Worm (Caenorhabditis elegans): ENCODE data around the gene F38A5.8.

The F38A5.8 gene

ce11 chrIV:6554865-6555264, 44.7 kb upstream of the F38A5.8 start (continued):
- TF ChIP-seq lin-35 (GFP tag; optimal IDR thresholded peaks at IDR 0.05), result peak in 1 of 2 experiments; percentile 67
- TF ChIP-seq mdl-1 (tag; optimal IDR thresholded peaks at IDR 0.05), result peak in 1 of 2 experiments; percentile 46
- TF ChIP-seq rnt-1 (tag; optimal IDR thresholded peaks at IDR 0.05), result no peak
- TF ChIP-seq mab-9 (GFP tag; IDR thresholded peaks at IDR 0.05), result no peak

DNA sequence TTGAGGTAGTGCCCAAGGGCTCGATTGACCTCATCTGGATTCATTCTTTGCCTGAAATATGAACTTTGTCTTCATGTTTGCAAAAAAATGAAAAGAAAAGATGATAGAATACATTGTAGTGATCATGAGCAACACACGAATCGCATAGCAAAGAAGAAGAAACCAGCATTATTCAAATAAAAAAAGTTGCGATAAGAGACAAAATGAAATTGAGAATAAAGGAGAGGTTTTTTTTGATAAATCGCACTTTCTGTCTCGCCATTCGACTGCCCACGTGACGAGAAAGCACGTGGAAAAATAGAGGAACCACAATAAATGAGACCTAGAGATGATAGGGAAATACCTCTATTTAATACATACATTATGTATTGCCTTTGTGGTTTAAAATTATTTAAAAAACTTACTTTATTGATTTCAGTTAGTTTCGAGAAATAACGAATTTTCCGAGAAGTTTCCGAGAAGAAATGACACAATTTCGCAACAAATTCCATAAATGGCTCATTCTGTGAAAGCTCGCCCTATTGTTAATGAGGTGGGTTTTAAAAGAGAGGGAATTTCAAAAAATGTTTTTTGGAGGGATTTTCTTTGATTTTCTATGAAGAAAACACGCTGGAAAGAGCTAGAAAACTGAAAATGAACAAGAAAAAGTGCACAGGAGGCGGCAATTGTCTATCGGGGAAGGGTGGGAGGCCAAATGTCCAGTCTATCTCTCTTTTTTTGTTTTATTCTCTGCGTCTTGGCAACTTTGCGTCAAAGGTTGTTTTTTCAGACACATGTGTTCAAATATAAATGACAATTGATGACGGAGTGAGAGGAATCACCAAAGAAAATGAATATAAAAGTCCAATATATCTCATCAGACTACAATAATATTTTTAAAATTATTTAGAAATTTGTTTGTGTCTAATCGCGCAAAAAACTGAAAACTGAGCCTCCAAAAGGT, 43.9 kb upstream of the F38A5.8 start, which contains the start of gene paqr-1:
paqr-1 (minus strand) TSS at position 51 of the 943 bp plus-strand sequence.
- TF ChIP-seq C16A3.4 (tag; optimal IDR thresholded peaks at IDR 0.05), result no peak
- peak; percentile 60 for TF ChIP-seq fkh-8 (tag; optimal IDR thresholded peaks at IDR 0.05)
- TF ChIP-seq Y116A8C.19 (tag; optimal IDR thresholded peaks at IDR 0.05; ENCODE audit: borderline replicate concordance), result no peak
- TF ChIP-seq pag-3 (tag; optimal IDR thresholded peaks at IDR 0.05; ENCODE audit: borderline replicate concordance, insufficient read depth), result no peak
- peak; percentile 50 for TF ChIP-seq elt-2 (tag; optimal IDR thresholded peaks at IDR 0.05)
- no peak for TF ChIP-seq unc-62 (GFP tag; optimal IDR thresholded peaks at IDR 0.05)
- no peak for TF ChIP-seq hpl-2 (GFP tag; optimal IDR thresholded peaks at IDR 0.05)
- TF ChIP-seq isw-1 (GFP tag; IDR thresholded peaks at IDR 0.05), result peak; percentile 27; the same call in 1 of the 2 replicates
- TF ChIP-seq lin-13 (GFP tag; optimal IDR thresholded peaks at IDR 0.05), result no peak
- TF ChIP-seq ztf-4 (tag; optimal IDR thresholded peaks at IDR 0.05), result no peak
- no peak for TF ChIP-seq sptf-1 (tag; optimal IDR thresholded peaks at IDR 0.05)
- peak; percentile 40 for TF ChIP-seq rnt-1 (tag; optimal IDR thresholded peaks at IDR 0.05)
- TF ChIP-seq nhr-19 (GFP tag; conservative IDR thresholded peaks at IDR 0.05), result no peak; the same call in 1 of the 2 replicates
- no peak for TF ChIP-seq fos-1 (tag; optimal IDR thresholded peaks at IDR 0.05)
- TF ChIP-seq pqm-1 (tag; optimal IDR thresholded peaks at IDR 0.05), result no peak
- TF ChIP-seq grh-1 (GFP tag; IDR thresholded peaks at IDR 0.05), result no peak
- TF ChIP-seq blmp-1 (tag; optimal IDR thresholded peaks at IDR 0.05), result peak; percentile 40
- peak; percentile 18 for TF ChIP-seq sup-37 (GFP tag; optimal IDR thresholded peaks at IDR 0.05)
- no peak for TF ChIP-seq snpc-4 (tag; optimal IDR thresholded peaks at IDR 0.05)
- TF ChIP-seq ceh-82 (tag; optimal IDR thresholded peaks at IDR 0.05), result peak in 1 of 3 experiments; percentile 39
- no peak for TF ChIP-seq dsc-1 (tag; optimal IDR thresholded peaks at IDR 0.05)
- no peak for TF ChIP-seq unc-86 (tag; optimal IDR thresholded peaks at IDR 0.05)
- TF ChIP-seq ceh-8 (GFP tag; optimal IDR thresholded peaks at IDR 0.05), result no peak
- TF ChIP-seq lin-39 (tag; optimal IDR thresholded peaks at IDR 0.05), result no peak
- TF ChIP-seq egl-13 (tag; optimal IDR thresholded peaks at IDR 0.05), result no peak
- peak; percentile 34 to 43 for TF ChIP-seq lsy-2 (tag; optimal IDR thresholded peaks at IDR 0.05)
- TF ChIP-seq C04F5.9 (tag; optimal IDR thresholded peaks at IDR 0.05), result no peak
- peak; percentile 22 for TF ChIP-seq unc-130 (tag; optimal IDR thresholded peaks at IDR 0.05)
- peak; percentile 51 for TF ChIP-seq snu-23 (GFP tag; optimal IDR thresholded peaks at IDR 0.05)
- no peak for TF ChIP-seq xbp-1 (tag; optimal IDR thresholded peaks at IDR 0.05)
- TF ChIP-seq nhr-11 (tag; optimal IDR thresholded peaks at IDR 0.05), result no peak
- no peak for TF ChIP-seq hlh-4 (tag; optimal IDR thresholded peaks at IDR 0.05)
- TF ChIP-seq unc-30 (tag; optimal IDR thresholded peaks at IDR 0.05), result no peak
- TF ChIP-seq nhr-90 (tag; optimal IDR thresholded peaks at IDR 0.05; ENCODE audit: poor library complexity), result peak; percentile 50
- no peak for TF ChIP-seq fkh-4 (tag; optimal IDR thresholded peaks at IDR 0.05; ENCODE audit: borderline replicate concordance)
- TF ChIP-seq sox-4 (tag; optimal IDR thresholded peaks at IDR 0.05), result no peak
- no peak for TF ChIP-seq hlh-17 (GFP tag; optimal IDR thresholded peaks at IDR 0.05; ENCODE audit: borderline replicate concordance)
- TF ChIP-seq swsn-7 (tag; optimal IDR thresholded peaks at IDR 0.05), result peak; percentile 2
- TF ChIP-seq zip-4 (GFP tag; optimal IDR thresholded peaks at IDR 0.05), result peak; percentile 63
- TF ChIP-seq lin-15B (tag; optimal IDR thresholded peaks at IDR 0.05), result peak; percentile 27
- no peak for TF ChIP-seq aha-1 (tag; optimal IDR thresholded peaks at IDR 0.05)
- no peak for TF ChIP-seq nhr-84 (tag; optimal IDR thresholded peaks at IDR 0.05)
- no peak for TF ChIP-seq nhr-28 (tag; optimal IDR thresholded peaks at IDR 0.05)
- TF ChIP-seq lir-3 (tag; optimal IDR thresholded peaks at IDR 0.05; ENCODE audit: poor library complexity), result peak; percentile 42
- TF ChIP-seq nhr-237 (tag; optimal IDR thresholded peaks at IDR 0.05), result no peak
